Fruit fly (Drosophila melanogaster) whole organism, prepupa: Measurements from ENCODE around the gene CG33771.

Experiments used
- Blimp-1 ChIP-seq: fragments of 200-800 bp; sonication (Bioruptor generic); optimal IDR thresholded peaks from 3 replicates; lab custom pipeline; 2017; ENCODE audit warnings: missing biosample characterization, missing genetic modification characterization, mild to moderate bottlenecking, moderate library complexity, missing genetic modification reagents
- CG11902 ChIP-seq: fragments of 200-800 bp; sonication (Bioruptor generic); optimal IDR thresholded peaks from 3 replicates; lab custom pipeline; 2016; ENCODE audit warnings: missing biosample characterization, missing genetic modification characterization
- CG16779 ChIP-seq: fragments of 200-800 bp; sonication (Bioruptor generic); optimal IDR thresholded peaks from 3 replicates; lab custom pipeline; 2017; ENCODE audit warnings: missing biosample characterization, mild to moderate bottlenecking, missing genetic modification characterization
- CG31627 ChIP-seq: fragments of 200-800 bp; sonication (Bioruptor generic); optimal IDR thresholded peaks from 3 replicates; lab custom pipeline; 2016; ENCODE audit warnings: missing biosample characterization, missing genetic modification characterization
- CG32006 ChIP-seq: fragments of 200-800 bp; sonication (Bioruptor generic); optimal IDR thresholded peaks from 3 replicates; lab custom pipeline; 2017; ENCODE audit warnings: missing biosample characterization, mild to moderate bottlenecking, missing genetic modification characterization
- CG34406 ChIP-seq: fragments of 200-800 bp; sonication (Bioruptor generic); optimal IDR thresholded peaks from 3 replicates; lab custom pipeline; 2016; ENCODE audit warnings: missing biosample characterization, missing genetic modification characterization
- CG3919 ChIP-seq: fragments of 200-800 bp; sonication (Bioruptor generic); optimal IDR thresholded peaks from 3 replicates; lab custom pipeline; 2016; ENCODE audit warnings: missing biosample characterization, missing genetic modification characterization
- CG4318 ChIP-seq: fragments of 200-800 bp; sonication (Bioruptor generic); optimal IDR thresholded peaks from 3 replicates; lab custom pipeline; 2017; ENCODE audit warnings: missing biosample characterization, mild to moderate bottlenecking, missing genetic modification characterization
- CG6276 ChIP-seq: fragments of 200-800 bp; sonication (Bioruptor generic); optimal IDR thresholded peaks from 2 replicates; lab custom pipeline; 2017; ENCODE audit warnings: missing biosample characterization, mild to moderate bottlenecking, missing genetic modification characterization
- CG6792 ChIP-seq: fragments of 200-800 bp; sonication (Bioruptor generic); optimal IDR thresholded peaks from 3 replicates; lab custom pipeline; 2016; ENCODE audit warnings: missing biosample characterization, missing genetic modification characterization
- CG6808 ChIP-seq: fragments of 200-800 bp; sonication (Bioruptor generic); optimal IDR thresholded peaks from 3 replicates; lab custom pipeline; 2017; ENCODE audit warnings: missing biosample characterization, missing genetic modification characterization, mild to moderate bottlenecking, moderate library complexity, missing genetic modification reagents
- CG6854 ChIP-seq: fragments of 200-800 bp; sonication (Bioruptor generic); optimal IDR thresholded peaks from 2 replicates; lab custom pipeline; 2017; ENCODE audit warnings: missing biosample characterization, mild to moderate bottlenecking, missing genetic modification characterization
- CG8119 ChIP-seq: fragments of 200-800 bp; sonication (Bioruptor generic); IDR thresholded peaks from 3 replicates; pipeline ENCODE4 v1.3.6; 2022; ENCODE audit warnings: missing biosample characterization, missing genetic modification characterization
- CG8632 ChIP-seq: fragments of 200-800 bp; sonication (Bioruptor generic); optimal IDR thresholded peaks from 3 replicates; lab custom pipeline; 2016; ENCODE audit warnings: missing biosample characterization, missing genetic modification characterization
- CG9139 ChIP-seq: fragments of 200-800 bp; sonication (Bioruptor generic); optimal IDR thresholded peaks from 3 replicates; lab custom pipeline; 2017; ENCODE audit warnings: missing biosample characterization, mild to moderate bottlenecking, missing genetic modification characterization
- Eip75B ChIP-seq: fragments of 200-800 bp; sonication (Bioruptor generic); optimal IDR thresholded peaks from 3 replicates; lab custom pipeline; 2016; ENCODE audit warnings: missing biosample characterization, missing genetic modification characterization
- Eip93F ChIP-seq: fragments of 200-800 bp; sonication (Bioruptor generic); optimal IDR thresholded peaks from 2 replicates; lab custom pipeline; 2016; ENCODE audit warnings: missing biosample characterization, mild to moderate bottlenecking, missing genetic modification characterization
- Gug ChIP-seq: fragments of 200-800 bp; sonication (Bioruptor generic); IDR thresholded peaks from 2 replicates; pipeline ENCODE4 v1.3.6; 2022; ENCODE audit warnings: missing biosample characterization, missing genetic modification characterization
- Hr38 ChIP-seq: sonication (Bioruptor generic); optimal IDR thresholded peaks from 2 replicates; lab custom pipeline; 2016; ENCODE audit warnings: missing biosample characterization, missing genetic modification characterization
- Hr39 ChIP-seq: fragments of 200-800 bp; sonication (Bioruptor generic); optimal IDR thresholded peaks from 2 replicates; lab custom pipeline; 2016; ENCODE audit warnings: missing biosample characterization, missing genetic modification characterization
- Hr4 ChIP-seq: fragments of 200-800 bp; sonication (Bioruptor generic); optimal IDR thresholded peaks from 3 replicates; lab custom pipeline; 2016; ENCODE audit warnings: missing biosample characterization, missing genetic modification characterization
- Lpt ChIP-seq: fragments of 200-800 bp; sonication (Bioruptor generic); optimal IDR thresholded peaks from 3 replicates; lab custom pipeline; 2016; ENCODE audit warnings: missing biosample characterization, missing genetic modification characterization
- Met ChIP-seq: fragments of 200-800 bp; sonication (Bioruptor generic); optimal IDR thresholded peaks from 3 replicates; lab custom pipeline; 2016; ENCODE audit warnings: missing biosample characterization, missing genetic modification characterization
- Sox102F ChIP-seq: fragments of 200-800 bp; sonication (Bioruptor generic); optimal IDR thresholded peaks from 2 replicates; lab custom pipeline; 2016; ENCODE audit warnings: missing biosample characterization, mild to moderate bottlenecking, missing genetic modification characterization
- Sox15 ChIP-seq: fragments of 200-800 bp; sonication (Bioruptor generic); optimal IDR thresholded peaks from 3 replicates; lab custom pipeline; 2016; ENCODE audit warnings: missing biosample characterization, missing genetic modification characterization
- acj6 ChIP-seq: fragments of 200-800 bp; sonication (Bioruptor generic); optimal IDR thresholded peaks from 3 replicates; lab custom pipeline; 2016; ENCODE audit warnings: missing biosample characterization, missing genetic modification characterization
- cyc ChIP-seq: fragments of 200-800 bp; sonication (Bioruptor generic); optimal IDR thresholded peaks from 3 replicates; lab custom pipeline; 2016; ENCODE audit warnings: missing biosample characterization, missing genetic modification characterization
- dsx ChIP-seq: fragments of 200-800 bp; optimal IDR thresholded peaks from 3 replicates; lab custom pipeline; 2019; ENCODE audit warnings: missing biosample characterization, mild to moderate bottlenecking, missing genetic modification characterization, moderate library complexity; ENCODE audit not compliant: poor library complexity, severe bottlenecking
- esn ChIP-seq: fragments of 200-800 bp; sonication (Bioruptor generic); optimal IDR thresholded peaks from 2 replicates; lab custom pipeline; 2016; ENCODE audit warnings: missing biosample characterization, mild to moderate bottlenecking, missing genetic modification characterization, moderate library complexity
- fd59A ChIP-seq: fragments of 200-800 bp; sonication (Bioruptor generic); optimal IDR thresholded peaks from 2 replicates; lab custom pipeline; 2017; ENCODE audit warnings: missing biosample characterization, mild to moderate bottlenecking, missing genetic modification characterization, missing genetic modification reagents
- fd85E ChIP-seq: fragments of 200-800 bp; sonication (Bioruptor generic); optimal IDR thresholded peaks from 3 replicates; lab custom pipeline; 2016; ENCODE audit warnings: missing biosample characterization, missing genetic modification characterization
- fkh ChIP-seq: fragments of 200-800 bp; sonication (Bioruptor generic); optimal IDR thresholded peaks from 3 replicates; lab custom pipeline; 2017; ENCODE audit warnings: missing biosample characterization, mild to moderate bottlenecking, missing genetic modification characterization, moderate library complexity
- lz ChIP-seq: fragments of 200-800 bp; sonication (Bioruptor generic); optimal IDR thresholded peaks from 3 replicates; lab custom pipeline; 2016; ENCODE audit warnings: missing biosample characterization, missing genetic modification characterization
- pdm3 ChIP-seq: fragments of 200-800 bp; sonication (Bioruptor generic); optimal IDR thresholded peaks from 3 replicates; lab custom pipeline; 2016; ENCODE audit warnings: missing biosample characterization, missing genetic modification characterization
- salr ChIP-seq, 2 experiments: fragments of 200-800 bp; sonication (Bioruptor generic); optimal IDR thresholded peaks; 3 replicates each; lab custom pipeline; 2016 to 2018; ENCODE audit warnings: missing biosample characterization in 2 of 2, missing genetic modification characterization in 2 of 2, mild to moderate bottlenecking in 1 of 2
- spab ChIP-seq: fragments of 200-800 bp; sonication (Bioruptor generic); optimal IDR thresholded peaks from 2 replicates; lab custom pipeline; 2017; ENCODE audit warnings: missing biosample characterization, mild to moderate bottlenecking, missing genetic modification characterization, missing genetic modification reagents
- topi ChIP-seq: fragments of 200-800 bp; sonication (Bioruptor generic); optimal IDR thresholded peaks from 3 replicates; lab custom pipeline; 2016; ENCODE audit warnings: missing biosample characterization, missing genetic modification characterization
- vri ChIP-seq: fragments of 200-800 bp; sonication (Bioruptor generic); optimal IDR thresholded peaks from 3 replicates; lab custom pipeline; 2016; ENCODE audit warnings: missing biosample characterization, mild to moderate bottlenecking, missing genetic modification characterization

The CG33771 gene

DNA sequence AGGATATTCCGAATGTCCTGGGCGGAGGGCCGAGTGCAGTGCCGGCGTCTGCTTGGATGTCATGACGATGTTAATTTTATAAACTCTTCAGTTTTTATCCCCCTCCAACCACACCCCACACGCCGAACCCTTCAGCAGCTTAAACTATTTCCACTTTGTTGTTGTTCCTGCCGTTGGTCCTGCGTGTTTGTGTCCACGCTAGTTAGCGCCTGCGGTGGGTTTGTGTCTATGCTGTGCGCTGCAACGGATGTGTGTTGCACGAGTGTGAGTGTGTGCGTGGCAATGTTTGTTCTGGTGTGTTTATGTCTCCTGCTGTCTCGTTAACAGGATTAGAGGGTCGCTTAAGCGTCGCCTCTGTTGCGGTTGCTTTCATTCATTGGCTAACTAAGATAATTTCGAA lies 32.4 kb upstream of the CG33771 start:
- TF ChIP-seq salr (GFP tag; optimal IDR thresholded peaks at IDR 0.05; lab: Kevin White, UChicago) = no peak
- no peak for TF ChIP-seq vri
- no peak for TF ChIP-seq CG3919 (GFP tag; lab: Kevin White, UChicago)
- no peak for TF ChIP-seq CG6276
- TF ChIP-seq cyc (GFP tag; lab: Kevin White, UChicago) = no peak
- TF ChIP-seq CG6792 (GFP tag; lab: Kevin White, UChicago) = no peak
- TF ChIP-seq spab (GFP tag; lab: Kevin White, UChicago) = no peak
- TF ChIP-seq Hr39 (GFP tag; lab: Kevin White, UChicago) = no peak
- no peak for TF ChIP-seq CG32006 (GFP tag; lab: Kevin White, UChicago)
- TF ChIP-seq Eip93F (GFP tag; lab: Kevin White, UChicago) = no peak
- no peak for TF ChIP-seq CG8632
- TF ChIP-seq CG4318 (GFP tag; lab: Kevin White, UChicago) = no peak
- no peak for TF ChIP-seq Hr4 (GFP tag; lab: Kevin White, UChicago)
- TF ChIP-seq Blimp-1 (GFP tag; lab: Kevin White, UChicago) = no peak
- no peak for TF ChIP-seq esn (GFP tag; lab: Kevin White, UChicago)
- no peak for TF ChIP-seq Sox102F (GFP tag; lab: Kevin White, UChicago)
- no peak for TF ChIP-seq fkh (GFP tag; lab: Kevin White, UChicago)
- TF ChIP-seq Met = no peak
- TF ChIP-seq Sox15 = no peak
- TF ChIP-seq acj6 (GFP tag; lab: Kevin White, UChicago) = no peak

DNA sequence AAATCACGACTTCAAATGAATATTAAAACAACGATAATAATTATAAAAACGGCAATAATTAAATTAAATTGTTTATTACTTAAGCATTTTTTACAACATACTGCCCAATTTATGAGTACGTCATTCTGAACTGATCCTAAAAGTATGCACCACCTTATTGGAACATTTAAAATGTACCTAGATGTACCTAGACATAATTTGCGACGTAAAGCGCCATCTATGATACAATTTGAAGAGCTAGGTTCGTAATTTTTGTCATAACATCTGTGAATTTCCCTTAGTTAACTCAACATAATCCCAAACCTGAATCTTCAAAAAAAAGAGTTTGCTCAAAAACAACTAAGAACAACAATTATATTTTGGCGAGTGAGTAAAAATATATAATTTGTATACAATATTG lies 15.1 kb upstream of the CG33771 start:
- TF ChIP-seq dsx (GFP tag; lab: Kevin White, UChicago) = no peak
- no peak for TF ChIP-seq CG6808 (GFP tag; lab: Kevin White, UChicago)
- no peak for TF ChIP-seq topi
- TF ChIP-seq Lpt (GFP tag; lab: Kevin White, UChicago) = no peak
- no peak for TF ChIP-seq CG3919 (GFP tag; lab: Kevin White, UChicago)

DNA sequence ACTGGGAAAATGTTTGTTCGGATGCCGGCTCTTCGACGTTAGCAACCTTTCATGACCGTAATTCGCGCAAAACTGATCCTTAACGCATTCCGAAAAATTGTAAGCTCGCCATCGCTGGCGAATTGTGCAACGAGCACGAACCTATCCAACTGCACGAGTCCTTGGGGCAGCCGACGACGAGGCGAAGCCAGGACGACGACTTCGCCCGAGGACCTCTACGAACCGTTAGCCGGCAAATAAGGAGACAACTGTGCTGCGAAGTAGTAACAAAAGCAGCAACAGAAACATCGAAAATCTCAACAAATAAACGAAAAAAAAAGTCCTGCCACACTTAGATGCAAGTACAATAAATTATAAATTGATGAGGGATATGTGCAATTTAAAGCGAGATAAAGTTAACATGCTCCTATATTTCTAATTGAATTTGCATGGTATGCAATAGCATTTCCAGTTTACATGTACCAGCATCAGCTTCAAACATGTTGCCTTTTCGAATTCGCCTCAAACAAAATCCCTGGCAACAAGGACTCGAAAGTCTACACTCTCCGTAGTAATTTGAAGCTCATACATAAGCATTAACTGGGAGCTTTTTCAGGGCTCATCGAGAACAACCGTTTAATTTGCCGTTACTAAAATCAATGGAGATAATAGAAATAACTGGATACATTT lies 11.2 kb upstream of the CG33771 start, which contains the start of gene CG14459:
Gene CG14459 (minus strand): TSS at position 51 of the 669 bp plus-strand sequence.
- TF ChIP-seq Hr38 (GFP tag; lab: Kevin White, UChicago) (no peak), CG8632 (no peak), CG6276 (no peak), fd85E (GFP tag; lab: Kevin White, UChicago) (no peak), fd59A (GFP tag; lab: Kevin White, UChicago) (no peak), CG34406 (GFP tag; lab: Kevin White, UChicago) (no peak), Eip75B (GFP tag; lab: Kevin White, UChicago) (no peak), CG9139 (GFP tag; lab: Kevin White, UChicago) (no peak), vri (no peak), Gug (no peak), Met (no peak), CG16779 (tag; lab: Kevin White, UChicago) (no peak), lz (GFP tag; lab: Kevin White, UChicago) (no peak), CG8119 (GFP tag; lab: Robert Waterston, UW) (no peak)

DNA sequence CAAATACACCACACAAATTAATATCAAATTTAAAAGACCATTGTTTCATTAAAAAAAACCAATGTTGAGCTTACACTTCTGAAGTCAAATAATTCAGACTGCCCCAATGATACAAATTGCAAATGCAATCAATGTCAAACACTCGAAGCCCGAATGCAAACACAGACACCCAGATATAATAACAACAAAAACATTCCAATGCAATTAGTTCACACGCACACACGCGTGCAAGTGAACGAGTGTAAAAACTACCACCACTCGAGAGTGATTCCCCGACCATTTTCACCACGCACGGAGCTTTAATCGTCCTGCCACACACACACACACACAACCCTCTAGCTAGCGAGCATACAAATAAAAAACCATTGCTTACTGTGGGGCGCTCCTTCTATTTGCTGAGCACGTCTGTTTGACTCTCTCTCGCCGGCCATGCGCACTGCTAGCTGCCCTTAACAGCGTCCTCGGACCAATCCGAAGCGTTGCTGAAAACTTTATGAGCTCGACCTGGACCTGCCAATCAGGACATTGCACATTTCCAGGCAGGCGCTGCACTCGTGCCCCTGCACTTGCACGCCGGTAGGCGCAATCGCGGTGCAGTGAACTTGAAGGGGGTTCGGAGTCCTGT lies 6.8 kb upstream of the CG33771 start:
- TF ChIP-seq CG6854 (GFP tag; lab: Kevin White, UChicago) (no peak), Met (no peak), topi (no peak), pdm3 (GFP tag; lab: Kevin White, UChicago) (no peak), Blimp-1 (GFP tag; lab: Kevin White, UChicago) (no peak), CG31627 (no peak), CG11902 (GFP tag; lab: Kevin White, UChicago) (no peak), Hr38 (GFP tag; lab: Kevin White, UChicago) (no peak), Sox102F (GFP tag; lab: Kevin White, UChicago) (no peak), salr (GFP tag; optimal IDR thresholded peaks at IDR 0.05; lab: Kevin White, UChicago) (no peak), Gug (no peak), fkh (GFP tag; lab: Kevin White, UChicago) (no peak), acj6 (GFP tag; lab: Kevin White, UChicago) (no peak)
